Worm (Caenorhabditis elegans): ENCODE results near the gene F54B8.1.

ce11 chrV:15781086-15781485 is 29.5 kb upstream of the F54B8.1 start, which contains the start of gene T26E4.2:
- TF ChIP-seq ZK546.5 (tag; optimal IDR thresholded peaks at IDR 0.05) (no peak), aly-2 (tag; optimal IDR thresholded peaks at IDR 0.05) (no peak), pqm-1 (tag; optimal IDR thresholded peaks at IDR 0.05) (no peak), ama-1 (optimal IDR thresholded peaks at IDR 0.05) (no peak), snpc-4 (tag; optimal IDR thresholded peaks at IDR 0.05) (no peak), zag-1 (tag; optimal IDR thresholded peaks at IDR 0.05) (no peak), nhr-237 (tag; optimal IDR thresholded peaks at IDR 0.05) (no peak), skn-1 (tag; optimal IDR thresholded peaks at IDR 0.05) (no peak), nhr-77 (tag; optimal IDR thresholded peaks at IDR 0.05) (no peak), lin-39 (tag; optimal IDR thresholded peaks at IDR 0.05) (no peak), nhr-76 (tag; optimal IDR thresholded peaks at IDR 0.05) (no peak)

All from whole organism, L3 larva.